Fruit fly (Drosophila melanogaster): ENCODE results near the gene CG42371.

CG42371 gene

dm6 chr2L:2194305-2194828, 22.7 kb downstream of the CG42371 start (continued):
- TF ChIP-seq hb (GFP tag; IDR thresholded peaks at IDR 0.05; ENCODE audit: partially characterized antibody) (no peak), CG13894 (tag; optimal IDR thresholded peaks at IDR 0.05) (peak; percentile 66), sug (tag; optimal IDR thresholded peaks at IDR 0.05) (peak; percentile 14), CG12299 (tag; optimal IDR thresholded peaks at IDR 0.05) (no peak), CG12769 (tag; optimal IDR thresholded peaks at IDR 0.05) (peak; percentile 22), CkIIα-i1 (GFP tag; IDR thresholded peaks at IDR 0.05) (no peak), CG4854 (GFP tag; optimal IDR thresholded peaks at IDR 0.05) (no peak), chm (GFP tag; IDR thresholded peaks at IDR 0.05) (no peak), Deaf1 (tag; optimal IDR thresholded peaks at IDR 0.05) (peak; percentile 12), ftz-f1 (GFP tag; optimal IDR thresholded peaks at IDR 0.05) (peak; percentile 10), CG13424 (tag; optimal IDR thresholded peaks at IDR 0.05) (no peak), tx (GFP tag; optimal IDR thresholded peaks at IDR 0.05) (no peak), Xrp1 (GFP tag; IDR thresholded peaks at IDR 0.05) (no peak), CG9932 (GFP tag; IDR thresholded peaks at IDR 0.05) (no peak), pb (GFP tag; optimal IDR thresholded peaks at IDR 0.05) (no peak), en (GFP tag; optimal IDR thresholded peaks at IDR 0.05) (no peak), CG10209 (GFP tag; optimal IDR thresholded peaks at IDR 0.05) (no peak), CoRest (tag; optimal IDR thresholded peaks at IDR 0.05) (no peak)

- TF ChIP-seq MBD-R2 (GFP tag; IDR thresholded peaks at IDR 0.05): no peak
- TF ChIP-seq Dp (GFP tag; optimal IDR thresholded peaks at IDR 0.05): peak; percentile 79
- peak; percentile 17 for TF ChIP-seq CG17568 (GFP tag; optimal IDR thresholded peaks at IDR 0.05)
- TF ChIP-seq pum (GFP tag; optimal IDR thresholded peaks at IDR 0.05): no peak
- no peak for TF ChIP-seq Rfx (GFP tag; IDR thresholded peaks at IDR 0.05)
- TF ChIP-seq CG9797 (GFP tag; optimal IDR thresholded peaks at IDR 0.05): peak; percentile 17
- TF ChIP-seq Camta (GFP tag; optimal IDR thresholded peaks at IDR 0.05): no peak
- no peak for TF ChIP-seq CG7271 (tag; optimal IDR thresholded peaks at IDR 0.05)
- peak; percentile 18 for TF ChIP-seq kay (GFP tag; optimal IDR thresholded peaks at IDR 0.05)
- no peak for TF ChIP-seq Spps (tag; optimal IDR thresholded peaks at IDR 0.05)
- TF ChIP-seq trh (GFP tag; optimal IDR thresholded peaks at IDR 0.05): no peak
- no peak for TF ChIP-seq Atf3 (GFP tag; optimal IDR thresholded peaks at IDR 0.05)
- peak; percentile 9 for TF ChIP-seq Hsf (GFP tag; optimal IDR thresholded peaks at IDR 0.05)
- peak; percentile 57 for TF ChIP-seq CG6813 (GFP tag; optimal IDR thresholded peaks at IDR 0.05)
- TF ChIP-seq CG18262 (tag; optimal IDR thresholded peaks at IDR 0.05): peak; percentile 26
- TF ChIP-seq odd (GFP tag; optimal IDR thresholded peaks at IDR 0.05): peak; percentile 2
- peak; percentile 46 for TF ChIP-seq Meics (GFP tag; optimal IDR thresholded peaks at IDR 0.05)
- peak; percentile 30 for TF ChIP-seq Asciz (GFP tag; optimal IDR thresholded peaks at IDR 0.05)
- TF ChIP-seq CG2116 (GFP tag; optimal IDR thresholded peaks at IDR 0.05): peak; percentile 99
- peak; percentile 26 for TF ChIP-seq pho (GFP tag; optimal IDR thresholded peaks at IDR 0.05)
- no peak for TF ChIP-seq prd (optimal IDR thresholded peaks at IDR 0.05)
- no peak for TF ChIP-seq prd (GFP tag; IDR thresholded peaks at IDR 0.05)
- TF ChIP-seq CG2120 (GFP tag; optimal IDR thresholded peaks at IDR 0.05): peak; percentile 26
- no peak for TF ChIP-seq slbo (GFP tag; IDR thresholded peaks at IDR 0.05)
- no peak for TF ChIP-seq CG6765 (GFP tag; optimal IDR thresholded peaks at IDR 0.05)
- TF ChIP-seq sens (GFP tag): peak; percentile 95
- no peak for TF ChIP-seq CG14860 (GFP tag; IDR thresholded peaks at IDR 0.05; ENCODE audit: partially characterized antibody)
- peak; percentile 73 for TF ChIP-seq CG6254 (GFP tag; optimal IDR thresholded peaks at IDR 0.05)
- TF ChIP-seq CTCF (GFP tag; optimal IDR thresholded peaks at IDR 0.05): peak; percentile 44
- TF ChIP-seq fd3F (GFP tag; optimal IDR thresholded peaks at IDR 0.05): no peak
- peak; percentile 26 for TF ChIP-seq lilli (GFP tag; optimal IDR thresholded peaks at IDR 0.05)
- no peak for TF ChIP-seq Mrtf (GFP tag; IDR thresholded peaks at IDR 0.05)
- peak; percentile 1 for TF ChIP-seq CG4282 (GFP tag; optimal IDR thresholded peaks at IDR 0.05)
- TF ChIP-seq CG7357 (GFP tag; IDR thresholded peaks at IDR 0.05): no peak
- no peak for TF ChIP-seq yki (optimal IDR thresholded peaks at IDR 0.05)
Observed at dm6 chr2L:2193357-2193780, 23.7 kb downstream of the CG42371 start.

Data from whole organism, embryonic.